Fruit fly (Drosophila melanogaster) whole organism, embryonic: ENCODE data around the gene pit.

Experiments used
- Aef1 ChIP-seq: fragments of 200-800 bp; sonication (Bioruptor generic); IDR thresholded peaks from 3 replicates; pipeline ENCODE4 v1.3.6; 2022; ENCODE audit warnings: missing biosample characterization, missing genetic modification characterization
- BEAF-32 ChIP-seq: fragments of 200-800 bp; sonication (Bioruptor generic); optimal IDR thresholded peaks from 3 replicates; lab custom pipeline; 2017; ENCODE audit warnings: missing biosample characterization, missing genetic modification characterization, mild to moderate bottlenecking, moderate library complexity, missing genetic modification reagents
- Bdp1 ChIP-seq: fragments of 200-800 bp; sonication (Bioruptor generic); optimal IDR thresholded peaks from 3 replicates; lab custom pipeline; 2016; ENCODE audit warnings: missing biosample characterization, missing genetic modification characterization
- CG10209 ChIP-seq: fragments of 200-800 bp; sonication (Bioruptor generic); optimal IDR thresholded peaks from 3 replicates; lab custom pipeline; 2017; ENCODE audit warnings: missing biosample characterization, mild to moderate bottlenecking, missing genetic modification characterization, missing genetic modification reagents
- CG12744 ChIP-seq: fragments of 200-800 bp; sonication (Bioruptor generic); optimal IDR thresholded peaks from 2 replicates; lab custom pipeline; 2016; ENCODE audit warnings: missing biosample characterization, missing genetic modification characterization
- CG13894 ChIP-seq: fragments of 200-800 bp; sonication (Bioruptor generic); optimal IDR thresholded peaks from 3 replicates; lab custom pipeline; 2018; ENCODE audit warnings: missing biosample characterization, mild to moderate bottlenecking, missing genetic modification characterization, moderate library complexity
- CG15601 ChIP-seq: fragments of 200-800 bp; sonication (Bioruptor generic); optimal IDR thresholded peaks from 3 replicates; lab custom pipeline; 2019; ENCODE audit warnings: missing biosample characterization, mild to moderate bottlenecking, missing genetic modification characterization, moderate library complexity
- CG16779 ChIP-seq: fragments of 200-800 bp; sonication (Bioruptor generic); IDR thresholded peaks from 2 replicates; pipeline ENCODE4 v1.3.6; 2022; ENCODE audit warnings: missing biosample characterization, missing genetic modification characterization
- CG17802 ChIP-seq: fragments of 200-800 bp; sonication (Bioruptor generic); optimal IDR thresholded peaks from 2 replicates; lab custom pipeline; 2018; ENCODE audit warnings: missing biosample characterization, mild to moderate bottlenecking, missing genetic modification characterization, moderate library complexity
- CG2120 ChIP-seq: fragments of 200-800 bp; sonication (Bioruptor generic); optimal IDR thresholded peaks from 3 replicates; lab custom pipeline; 2016; ENCODE audit warnings: missing biosample characterization, missing genetic modification characterization
- CG2712 ChIP-seq: fragments of 200-800 bp; optimal IDR thresholded peaks from 3 replicates; lab custom pipeline; 2019; ENCODE audit warnings: missing biosample characterization, mild to moderate bottlenecking, missing genetic modification characterization, moderate library complexity
- CG30431 ChIP-seq: fragments of 200-800 bp; sonication (Bioruptor generic); optimal IDR thresholded peaks from 2 replicates; lab custom pipeline; 2017; ENCODE audit warnings: missing biosample characterization, missing genetic modification characterization
- CG3847 ChIP-seq: fragments of 200-800 bp; sonication (Bioruptor generic); IDR thresholded peaks from 2 replicates; pipeline ENCODE4 v1.3.6; 2022; ENCODE audit warnings: missing biosample characterization, missing genetic modification characterization
- CG4424 ChIP-seq: fragments of 200-800 bp; sonication (Bioruptor generic); optimal IDR thresholded peaks from 3 replicates; lab custom pipeline; 2016; ENCODE audit warnings: missing biosample characterization, missing genetic modification characterization
- CG4617 ChIP-seq: fragments of 200-800 bp; sonication (Bioruptor generic); optimal IDR thresholded peaks from 3 replicates; lab custom pipeline; 2016; ENCODE audit warnings: missing biosample characterization, missing genetic modification characterization, borderline replicate concordance
- CG6813 ChIP-seq: fragments of 200-800 bp; sonication (Bioruptor generic); optimal IDR thresholded peaks from 2 replicates; lab custom pipeline; 2017; ENCODE audit warnings: missing biosample characterization, missing genetic modification characterization, mild to moderate bottlenecking, moderate library complexity, missing genetic modification reagents
- CG7372 ChIP-seq: fragments of 200-800 bp; sonication (Bioruptor generic); IDR thresholded peaks from 2 replicates; pipeline ENCODE4 v1.3.6; 2022; ENCODE audit warnings: missing biosample characterization, missing genetic modification characterization
- CG8359 ChIP-seq: fragments of 200-800 bp; sonication (Bioruptor generic); optimal IDR thresholded peaks from 2 replicates; lab custom pipeline; 2017; ENCODE audit warnings: missing biosample characterization, mild to moderate bottlenecking, missing genetic modification characterization, borderline replicate concordance
- Deaf1 ChIP-seq: fragments of 200-800 bp; optimal IDR thresholded peaks from 3 replicates; lab custom pipeline; 2019; ENCODE audit warnings: missing biosample characterization, mild to moderate bottlenecking, missing genetic modification characterization, moderate library complexity
- Doc3 ChIP-seq: fragments of 200-800 bp; sonication (Bioruptor generic); IDR thresholded peaks from 3 replicates; pipeline ENCODE4 v1.3.6; 2022; ENCODE audit warnings: missing biosample characterization, missing genetic modification characterization; ENCODE audit not compliant: partially characterized antibody
- Dref ChIP-seq: fragments of 200-800 bp; sonication (Bioruptor generic); IDR thresholded peaks from 2 replicates; pipeline ENCODE4 v1.3.6; 2022; ENCODE audit warnings: missing biosample characterization, missing genetic modification characterization
- E2f2 ChIP-seq: fragments of 200-800 bp; sonication (Bioruptor generic); IDR thresholded peaks from 2 replicates; pipeline ENCODE4 v1.3.6; 2022; ENCODE audit warnings: missing biosample characterization, missing genetic modification characterization
- Ets97D ChIP-seq: fragments of 200-800 bp; sonication (Bioruptor generic); optimal IDR thresholded peaks from 3 replicates; lab custom pipeline; 2016; ENCODE audit warnings: missing biosample characterization, missing genetic modification characterization
- Fer2 ChIP-seq: fragments of 200-800 bp; sonication (Bioruptor generic); optimal IDR thresholded peaks from 2 replicates; lab custom pipeline; 2018; ENCODE audit warnings: missing biosample characterization, mild to moderate bottlenecking, missing genetic modification characterization, moderate library complexity
- Fer3 ChIP-seq: fragments of 200-800 bp; sonication (Bioruptor generic); optimal IDR thresholded peaks from 2 replicates; lab custom pipeline; 2018; ENCODE audit warnings: missing biosample characterization, mild to moderate bottlenecking, missing genetic modification characterization, moderate library complexity
- HLH3B ChIP-seq: fragments of 200-800 bp; sonication (Bioruptor generic); IDR thresholded peaks from 2 replicates; pipeline ENCODE4 v1.3.6; 2022; ENCODE audit warnings: missing biosample characterization, missing genetic modification characterization
- Hr51 ChIP-seq, 2 experiments: fragments of 200-800 bp; sonication (Bioruptor generic); optimal IDR thresholded peaks; 2 replicates in 1 of 2; 3 replicates in 1 of 2; lab custom pipeline; 2016 to 2018; ENCODE audit warnings: missing biosample characterization in 2 of 2, missing genetic modification characterization in 2 of 2, mild to moderate bottlenecking in 1 of 2, moderate library complexity in 1 of 2
- Hr78 ChIP-seq, 2 experiments: fragments of 200-800 bp in 1 of 2; fragments of >200 bp in 1 of 2; sonication (Bioruptor generic) in 1 of 2; optimal IDR thresholded peaks; 2 replicates each; lab custom pipeline; 2017 to 2019; ENCODE audit warnings: missing biosample characterization in 2 of 2, missing genetic modification characterization in 2 of 2, mild to moderate bottlenecking in 1 of 2, moderate library complexity in 1 of 2
- Hsf ChIP-seq: fragments of 200-800 bp; sonication (Bioruptor generic); optimal IDR thresholded peaks from 3 replicates; lab custom pipeline; 2016; ENCODE audit warnings: missing biosample characterization, missing genetic modification characterization
- Jarid2 ChIP-seq: fragments of 200-800 bp; sonication (Bioruptor generic); optimal IDR thresholded peaks from 3 replicates; lab custom pipeline; 2017; ENCODE audit warnings: mild to moderate bottlenecking, missing biosample characterization, missing genetic modification reagents, missing genetic modification characterization
- Max ChIP-seq: fragments of 200-800 bp; sonication (Bioruptor generic); optimal IDR thresholded peaks from 2 replicates; lab custom pipeline; 2016; ENCODE audit warnings: missing biosample characterization, mild to moderate bottlenecking, missing genetic modification characterization
- Oaz ChIP-seq: fragments of 200-800 bp; sonication (Bioruptor generic); IDR thresholded peaks from 2 replicates; pipeline ENCODE4 v1.3.6; 2022; ENCODE audit warnings: missing biosample characterization, missing genetic modification characterization
- Ptx1 ChIP-seq: fragments of 200-800 bp; sonication (Bioruptor generic); IDR thresholded peaks from 2 replicates; pipeline ENCODE4 v1.3.6; 2022; ENCODE audit warnings: missing biosample characterization, missing genetic modification characterization
- Rx ChIP-seq: fragments of 200-800 bp; sonication (Bioruptor generic); IDR thresholded peaks from 2 replicates; pipeline ENCODE4 v1.3.6; 2022; ENCODE audit warnings: missing biosample characterization, missing genetic modification characterization
- Spps ChIP-seq: fragments of 200-800 bp; sonication (Bioruptor generic); optimal IDR thresholded peaks from 2 replicates; lab custom pipeline; 2018; ENCODE audit warnings: missing biosample characterization, mild to moderate bottlenecking, missing genetic modification characterization
- ara ChIP-seq: fragments of 200-800 bp; sonication (Bioruptor generic); IDR thresholded peaks from 2 replicates; pipeline ENCODE4 v1.3.6; 2022; ENCODE audit warnings: missing biosample characterization, missing genetic modification characterization
- ash1 ChIP-seq: fragments of 200-800 bp; sonication (Bioruptor generic); optimal IDR thresholded peaks from 2 replicates; lab custom pipeline; 2018; ENCODE audit warnings: missing biosample characterization, mild to moderate bottlenecking, missing genetic modification characterization
- bbx ChIP-seq: fragments of 200-800 bp; sonication (Bioruptor generic); IDR thresholded peaks from 2 replicates; pipeline ENCODE4 v1.3.6; 2022; ENCODE audit warnings: missing biosample characterization, missing genetic modification characterization; ENCODE audit not compliant: partially characterized antibody
- dmrt99B ChIP-seq: fragments of 200-800 bp; sonication (Bioruptor generic); optimal IDR thresholded peaks from 2 replicates; lab custom pipeline; 2018; ENCODE audit warnings: missing biosample characterization, mild to moderate bottlenecking, missing genetic modification characterization, moderate library complexity
- gem ChIP-seq: fragments of 200-800 bp; sonication (Bioruptor generic); optimal IDR thresholded peaks from 2 replicates; lab custom pipeline; 2019; ENCODE audit warnings: missing biosample characterization, mild to moderate bottlenecking, missing genetic modification characterization, moderate library complexity
- ham ChIP-seq: fragments of 200-800 bp; sonication (Bioruptor generic); IDR thresholded peaks from 2 replicates; pipeline ENCODE4 v1.3.6; 2022; ENCODE audit warnings: missing biosample characterization, missing genetic modification characterization
- jumu ChIP-seq: fragments of 200-800 bp; sonication (Bioruptor generic); optimal IDR thresholded peaks from 3 replicates; lab custom pipeline; 2016; ENCODE audit warnings: missing biosample characterization, missing genetic modification characterization
- row ChIP-seq: fragments of 200-800 bp; sonication (Bioruptor generic); IDR thresholded peaks from 3 replicates; pipeline ENCODE4 v1.3.6; 2022; ENCODE audit warnings: missing biosample characterization, missing genetic modification characterization
- tio ChIP-seq: fragments of 200-800 bp; sonication (Bioruptor generic); optimal IDR thresholded peaks from 2 replicates; lab custom pipeline; 2017; ENCODE audit warnings: missing biosample characterization, missing genetic modification characterization, inconsistent platforms
- toy ChIP-seq: fragments of 200-800 bp; sonication (Bioruptor generic); IDR thresholded peaks from 2 replicates; pipeline ENCODE4 v1.3.6; 2022; ENCODE audit warnings: missing biosample characterization, missing genetic modification characterization
- trh ChIP-seq: fragments of 200-800 bp; sonication (Bioruptor generic); optimal IDR thresholded peaks from 2 replicates; lab custom pipeline; 2016; ENCODE audit warnings: missing biosample characterization, missing genetic modification characterization
- unc-4 ChIP-seq: fragments of 200-800 bp; sonication (Bioruptor generic); IDR thresholded peaks from 2 replicates; pipeline ENCODE4 v1.3.6; 2022; ENCODE audit warnings: missing biosample characterization, missing genetic modification characterization; ENCODE audit not compliant: partially characterized antibody
- wdn ChIP-seq: fragments of 200-800 bp; sonication (Bioruptor generic); IDR thresholded peaks from 2 replicates; pipeline ENCODE4 v1.3.6; 2022; ENCODE audit warnings: missing biosample characterization, missing genetic modification characterization
- yki ChIP-seq: fragments of >200 bp; optimal IDR thresholded peaks from 3 replicates; lab custom pipeline; 2018

The pit gene

DNA sequence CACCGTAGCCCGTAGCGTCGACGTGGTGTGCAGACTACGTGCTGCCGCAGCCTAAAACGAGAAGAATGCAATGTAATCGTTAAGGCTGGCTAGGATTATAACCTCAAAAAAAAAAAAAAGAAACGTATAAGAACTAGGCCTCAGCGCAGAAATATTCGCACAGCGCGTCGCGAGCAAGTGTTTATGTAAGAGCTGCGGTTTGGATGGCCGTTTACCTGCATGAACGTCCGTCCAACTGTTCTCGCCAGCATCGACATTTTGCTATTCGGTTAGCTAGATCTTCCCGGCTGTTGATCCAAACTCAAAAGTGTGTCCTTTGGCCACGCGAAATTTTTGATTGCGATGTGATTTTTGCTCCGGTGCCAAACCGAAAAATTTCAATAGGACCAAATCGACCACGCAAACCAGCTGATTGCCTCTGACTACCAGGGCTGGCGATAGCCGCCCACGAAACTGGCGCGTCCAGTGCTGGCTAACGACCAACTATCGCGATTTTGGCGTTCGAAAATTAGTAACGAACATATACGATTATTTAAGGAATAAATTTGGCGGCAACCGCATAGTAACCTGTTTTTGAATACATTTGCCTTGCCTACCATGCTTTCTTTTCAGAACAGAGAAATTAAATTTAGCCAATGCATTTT, 15.2 kb upstream of the pit start, which contains the start of gene Idh3b (continued):
- TF ChIP-seq Dref (GFP tag; lab: Robert Waterston, UW) (no peak), CG2120 (GFP tag; lab: Kevin White, UChicago) (peak; percentile 82), E2f2 (GFP tag; lab: Robert Waterston, UW) (peak; percentile 93), CG2712 (peak; percentile 62), CG15601 (tag; lab: Kevin White, UChicago) (peak; percentile 55), jumu (GFP tag; lab: Kevin White, UChicago) (peak; percentile 73), dmrt99B (no peak), Ptx1 (no peak), ham (GFP tag; lab: Robert Waterston, UW) (no peak), ara (GFP tag; lab: Robert Waterston, UW) (peak; percentile 43; the same call in 1 of the 2 replicates), wdn (GFP tag; lab: Robert Waterston, UW) (no peak), Max (GFP tag; lab: Kevin White, UChicago) (peak; percentile 63), CG16779 (GFP tag; lab: Robert Waterston, UW) (peak; percentile 62; the same call in 1 of the 2 replicates), ash1 (GFP tag; lab: Kevin White, UChicago) (no peak), Jarid2 (peak; percentile 60), BEAF-32 (GFP tag; lab: Kevin White, UChicago) (peak; percentile 94), CG6813 (GFP tag; lab: Kevin White, UChicago) (no peak), Aef1 (GFP tag; lab: Robert Waterston, UW) (no peak; the same call in 1 of the 3 replicates), CG4424 (GFP tag; lab: Kevin White, UChicago) (peak; percentile 53), Rx (GFP tag; lab: Robert Waterston, UW) (no peak), yki (lab: Kevin White, UChicago) (no peak), Fer3 (tag; lab: Kevin White, UChicago) (no peak), Fer2 (tag; lab: Kevin White, UChicago) (no peak), Deaf1 (tag; lab: Kevin White, UChicago) (no peak), row (GFP tag; lab: Robert Waterston, UW) (peak; percentile 94), trh (peak; percentile 32), HLH3B (GFP tag; lab: Robert Waterston, UW) (no peak; the same call in 1 of the 2 replicates), CG7372 (GFP tag; lab: Robert Waterston, UW) (peak; percentile 58), tio (GFP tag; lab: Kevin White, UChicago) (no peak), bbx (GFP tag; lab: Robert Waterston, UW) (peak; percentile 98), Oaz (GFP tag; lab: Robert Waterston, UW) (no peak), CG17802 (tag; lab: Kevin White, UChicago) (no peak), CG13894 (tag; lab: Kevin White, UChicago) (no peak), Hr78 (GFP tag; optimal IDR thresholded peaks at IDR 0.05; lab: Kevin White, UChicago) (no peak), Hr51 (GFP tag; optimal IDR thresholded peaks at IDR 0.05; lab: Kevin White, UChicago) (peak in 1 of 2 experiments; percentile 64), Bdp1 (GFP tag; lab: Kevin White, UChicago) (peak; percentile 54), unc-4 (peak; percentile 97), CG12744 (GFP tag; lab: Kevin White, UChicago) (peak; percentile 61), Doc3 (GFP tag; lab: Robert Waterston, UW) (peak; percentile 94), CG30431 (no peak), CG10209 (no peak), Hsf (GFP tag; lab: Kevin White, UChicago) (peak; percentile 71), gem (no peak), CG8359 (GFP tag; lab: Kevin White, UChicago) (no peak), Spps (no peak), toy (GFP tag; lab: Robert Waterston, UW) (no peak), CG3847 (GFP tag; lab: Robert Waterston, UW) (peak; percentile 88), CG4617 (GFP tag; lab: Kevin White, UChicago) (peak; percentile 64), Ets97D (peak; percentile 89)
